Worm (Caenorhabditis elegans): ENCODE results near the gene mix-1.

DNA sequence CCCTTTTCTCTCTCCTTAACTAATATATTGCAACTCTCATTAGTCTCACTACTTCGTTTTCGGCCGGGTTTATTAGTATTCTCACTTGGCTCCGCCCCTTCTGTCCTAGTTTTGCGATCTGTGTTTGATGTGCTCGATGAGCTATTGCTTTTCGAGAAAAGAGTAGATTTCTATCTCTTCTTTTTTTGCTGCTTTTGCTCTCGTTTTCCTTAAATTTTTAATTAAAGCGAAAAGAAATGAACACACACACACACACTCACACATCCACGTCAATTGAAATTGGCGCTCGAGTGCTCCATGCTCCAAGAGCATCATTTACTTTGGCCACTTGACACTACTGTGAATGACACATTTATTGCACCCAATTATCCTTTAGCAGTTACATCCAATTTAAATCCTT, 19.6 kb upstream of the mix-1 start:
- TF ChIP-seq dao-5 (tag; optimal IDR thresholded peaks at IDR 0.05) (no peak), him-1 (tag; optimal IDR thresholded peaks at IDR 0.05) (no peak)

All from whole organism, L4/young adult.